Fruit fly (Drosophila melanogaster): ENCODE data around the gene AspRS-m.

AspRS-m gene

dm6 chr2L:16859103-16859502 is 32.2 kb downstream of the AspRS-m start:
- TF ChIP-seq Dfd (GFP tag; optimal IDR thresholded peaks at IDR 0.05) (no peak), Hr83 (GFP tag; optimal IDR thresholded peaks at IDR 0.05; ENCODE audit: poor library complexity, severe bottlenecking) (no peak), CG9705 (GFP tag; optimal IDR thresholded peaks at IDR 0.05) (no peak), Myc (optimal IDR thresholded peaks at IDR 0.05) (no peak), GATAd (GFP tag; optimal IDR thresholded peaks at IDR 0.05) (no peak), CrebA (GFP tag; optimal IDR thresholded peaks at IDR 0.05; ENCODE audit: borderline replicate concordance) (no peak), Jra (GFP tag; optimal IDR thresholded peaks at IDR 0.05) (no peak), lola (GFP tag; optimal IDR thresholded peaks at IDR 0.05) (no peak), h (GFP tag; optimal IDR thresholded peaks at IDR 0.05) (no peak), ey (GFP tag; optimal IDR thresholded peaks at IDR 0.05) (no peak), HLH106 (tag; optimal IDR thresholded peaks at IDR 0.05) (no peak), Rel (GFP tag; optimal IDR thresholded peaks at IDR 0.05) (no peak), Rel (tag; optimal IDR thresholded peaks at IDR 0.05) (no peak), sage (GFP tag; optimal IDR thresholded peaks at IDR 0.05) (no peak), woc (GFP tag; optimal IDR thresholded peaks at IDR 0.05) (no peak), N (GFP tag; optimal IDR thresholded peaks at IDR 0.05) (no peak), Hr78 (GFP tag; optimal IDR thresholded peaks at IDR 0.05) (no peak)

dm6 chr2L:16859566-16859965 is 32.7 kb downstream of the AspRS-m start:
- no peak for TF ChIP-seq lola (GFP tag; optimal IDR thresholded peaks at IDR 0.05)
- TF ChIP-seq Myc (optimal IDR thresholded peaks at IDR 0.05), result peak; percentile 39
- TF ChIP-seq Mio (GFP tag; optimal IDR thresholded peaks at IDR 0.05), result no peak

- no peak for TF ChIP-seq HLH106 (tag; optimal IDR thresholded peaks at IDR 0.05)
- no peak for TF ChIP-seq Jra (GFP tag; optimal IDR thresholded peaks at IDR 0.05)
- no peak for TF ChIP-seq woc (GFP tag; optimal IDR thresholded peaks at IDR 0.05)
- TF ChIP-seq dl (GFP tag; optimal IDR thresholded peaks at IDR 0.05; ENCODE audit: insufficient read depth in 1 of 2, partially characterized antibody in 2 of 2), result no peak
- no peak for TF ChIP-seq OdsH (GFP tag; optimal IDR thresholded peaks at IDR 0.05)
- no peak for TF ChIP-seq rgr (GFP tag; optimal IDR thresholded peaks at IDR 0.05)
- TF ChIP-seq CG9705 (GFP tag; optimal IDR thresholded peaks at IDR 0.05), result no peak
- no peak for TF ChIP-seq foxo (GFP tag; optimal IDR thresholded peaks at IDR 0.05)
- no peak for TF ChIP-seq sage (GFP tag; optimal IDR thresholded peaks at IDR 0.05)
- TF ChIP-seq jim (GFP tag; optimal IDR thresholded peaks at IDR 0.05), result no peak
- TF ChIP-seq dmrt93B (GFP tag; optimal IDR thresholded peaks at IDR 0.05), result no peak
- TF ChIP-seq usp (GFP tag; optimal IDR thresholded peaks at IDR 0.05), result no peak
- no peak for TF ChIP-seq brk (GFP tag; optimal IDR thresholded peaks at IDR 0.05)
- no peak for TF ChIP-seq Dfd (GFP tag; optimal IDR thresholded peaks at IDR 0.05)
- TF ChIP-seq lola (GFP tag; optimal IDR thresholded peaks at IDR 0.05), result no peak
Observed at dm6 chr2L:16861126-16861525, 34.2 kb downstream of the AspRS-m start, which contains the start of gene CG6012. Gene CG6012 (minus strand): TSS chr2L:16861489.

dm6 chr2L:16862526-16862925 is 35.6 kb downstream of the AspRS-m start:
- no peak for TF ChIP-seq Dfd (GFP tag; optimal IDR thresholded peaks at IDR 0.05)
- no peak for TF ChIP-seq Hnf4 (GFP tag; optimal IDR thresholded peaks at IDR 0.05)
- no peak for TF ChIP-seq fru (GFP tag; optimal IDR thresholded peaks at IDR 0.05)
- TF ChIP-seq Myc (optimal IDR thresholded peaks at IDR 0.05), result peak; percentile 65
- no peak for TF ChIP-seq Rel (GFP tag; optimal IDR thresholded peaks at IDR 0.05)
- TF ChIP-seq Rel (tag; optimal IDR thresholded peaks at IDR 0.05), result peak; percentile 76
- no peak for TF ChIP-seq CrebA (GFP tag; optimal IDR thresholded peaks at IDR 0.05; ENCODE audit: borderline replicate concordance)
- no peak for TF ChIP-seq rgr (GFP tag; optimal IDR thresholded peaks at IDR 0.05)
- no peak for TF ChIP-seq usp (GFP tag; optimal IDR thresholded peaks at IDR 0.05)

- TF ChIP-seq brk (GFP tag; optimal IDR thresholded peaks at IDR 0.05) (no peak), h (GFP tag; optimal IDR thresholded peaks at IDR 0.05) (no peak), CG9705 (GFP tag; optimal IDR thresholded peaks at IDR 0.05) (no peak), rgr (GFP tag; optimal IDR thresholded peaks at IDR 0.05) (no peak), dmrt93B (GFP tag; optimal IDR thresholded peaks at IDR 0.05) (no peak), Dif (GFP tag; optimal IDR thresholded peaks at IDR 0.05; ENCODE audit: partially characterized antibody) (no peak), GATAd (GFP tag; optimal IDR thresholded peaks at IDR 0.05) (no peak), Jra (GFP tag; optimal IDR thresholded peaks at IDR 0.05) (no peak)
Observed at dm6 chr2L:16868897-16869324, 42.0 kb downstream of the AspRS-m start.

dm6 chr2L:16874924-16875323 is 48.0 kb downstream of the AspRS-m start:
- TF ChIP-seq sv (GFP tag; optimal IDR thresholded peaks at IDR 0.05) (no peak), lola (GFP tag; optimal IDR thresholded peaks at IDR 0.05) (no peak), jim (GFP tag; optimal IDR thresholded peaks at IDR 0.05) (no peak), Rel (GFP tag; optimal IDR thresholded peaks at IDR 0.05) (no peak), Rel (tag; optimal IDR thresholded peaks at IDR 0.05) (no peak), CG9705 (GFP tag; optimal IDR thresholded peaks at IDR 0.05) (no peak), dmrt93B (GFP tag; optimal IDR thresholded peaks at IDR 0.05) (no peak), ey (GFP tag; optimal IDR thresholded peaks at IDR 0.05) (no peak), rgr (GFP tag; optimal IDR thresholded peaks at IDR 0.05) (no peak), GATAd (GFP tag; optimal IDR thresholded peaks at IDR 0.05) (no peak), dl (GFP tag; optimal IDR thresholded peaks at IDR 0.05; ENCODE audit: insufficient read depth in 1 of 2, partially characterized antibody in 2 of 2) (no peak), Hr78 (GFP tag; optimal IDR thresholded peaks at IDR 0.05) (no peak)

All from whole organism, wandering third instar larva.